Fruit fly (Drosophila melanogaster): ENCODE measurements around the gene CG8188.

Gene CG8188

dm6 chrX:17682745-17683505, 19.9 kb downstream of the CG8188 start (continued):
- TF ChIP-seq tap (tag; optimal IDR thresholded peaks at IDR 0.05) (peak; percentile 40), Dip2 (GFP tag; IDR thresholded peaks at IDR 0.05) (no peak), CG12942 (GFP tag; optimal IDR thresholded peaks at IDR 0.05) (peak; percentile 33), CG11696 (GFP tag; IDR thresholded peaks at IDR 0.05) (no peak; the same call in 1 of the 2 replicates), sd (tag; optimal IDR thresholded peaks at IDR 0.05) (peak; percentile 1), sug (tag; optimal IDR thresholded peaks at IDR 0.05) (no peak), Camta (GFP tag; optimal IDR thresholded peaks at IDR 0.05) (peak; percentile 26), repo (GFP tag; optimal IDR thresholded peaks at IDR 0.05) (no peak), croc (GFP tag; conservative IDR thresholded peaks at IDR 0.05) (peak; percentile 71; the same call in 2 of the 3 replicates), Lhr (GFP tag; optimal IDR thresholded peaks at IDR 0.05) (no peak), CG13296 (GFP tag; optimal IDR thresholded peaks at IDR 0.05) (peak; percentile 19), Xbp1 (GFP tag; optimal IDR thresholded peaks at IDR 0.05) (peak; percentile 66), chinmo (GFP tag; IDR thresholded peaks at IDR 0.05; ENCODE audit: partially characterized antibody) (peak; percentile 61; the same call in 1 of the 4 replicates), sens-2 (GFP tag; IDR thresholded peaks at IDR 0.05) (peak; percentile 79), CG7372 (GFP tag; IDR thresholded peaks at IDR 0.05) (peak; percentile 66), CG4404 (GFP tag; IDR thresholded peaks at IDR 0.05) (no peak), disco-r (GFP tag; optimal IDR thresholded peaks at IDR 0.05) (peak; percentile 3)

dm6 chrX:17679642-17680571, 22.9 kb downstream of the CG8188 start:
- TF ChIP-seq Drgx (GFP tag; IDR thresholded peaks at IDR 0.05) (peak; percentile 62), sr (GFP tag; IDR thresholded peaks at IDR 0.05) (peak; percentile 81; the same call in 2 of the 3 replicates), nom (GFP tag; optimal IDR thresholded peaks at IDR 0.05) (peak; percentile 55), gem (tag; optimal IDR thresholded peaks at IDR 0.05) (peak; percentile 46), CG17385 (GFP tag; optimal IDR thresholded peaks at IDR 0.05) (peak; percentile 1), Oli (tag; optimal IDR thresholded peaks at IDR 0.05) (peak; percentile 22), dmrt99B (tag; optimal IDR thresholded peaks at IDR 0.05) (peak; percentile 34), Ets65A (GFP tag) (peak; percentile 8), onecut (GFP tag; IDR thresholded peaks at IDR 0.05) (peak; percentile 63), CG1233 (GFP tag; optimal IDR thresholded peaks at IDR 0.05) (no peak), sob (GFP tag; IDR thresholded peaks at IDR 0.05) (0 out of 2 replicates have a peak, but pooled peaks have one; percentile 15), crol (GFP tag; IDR thresholded peaks at IDR 0.05) (no peak), CG6765 (GFP tag; optimal IDR thresholded peaks at IDR 0.05) (no peak), CG2199 (GFP tag; IDR thresholded peaks at IDR 0.05) (0 out of 3 replicates have a peak, but pooled peaks have one; percentile 31), CG11504 (tag; optimal IDR thresholded peaks at IDR 0.05) (peak; percentile 48), sens (GFP tag) (peak; percentile 73), CG2712 (tag; optimal IDR thresholded peaks at IDR 0.05) (peak; percentile 5), slp2 (GFP tag; optimal IDR thresholded peaks at IDR 0.05) (no peak), Meics (GFP tag; optimal IDR thresholded peaks at IDR 0.05) (peak; percentile 23), HLH3B (GFP tag; IDR thresholded peaks at IDR 0.05) (no peak), Hr51 (GFP tag; optimal IDR thresholded peaks at IDR 0.05) (peak in 1 of 2 experiments; percentile 39), nmo (GFP tag; optimal IDR thresholded peaks at IDR 0.05) (peak; percentile 1), CG13424 (tag; optimal IDR thresholded peaks at IDR 0.05) (peak; percentile 39), CG33213 (GFP tag; optimal IDR thresholded peaks at IDR 0.05) (no peak), CG7839 (tag; optimal IDR thresholded peaks at IDR 0.05) (peak; percentile 24), CG4730 (GFP tag; IDR thresholded peaks at IDR 0.05) (no peak), vvl (GFP tag; IDR thresholded peaks at IDR 0.05) (peak; percentile 74; the same call in 1 of the 2 replicates), CG8944 (GFP tag; optimal IDR thresholded peaks at IDR 0.05) (no peak), al (GFP tag; IDR thresholded peaks at IDR 0.05) (no peak), CG17361 (GFP tag; IDR thresholded peaks at IDR 0.05) (0 out of 3 replicates have a peak, but pooled peaks have one; percentile 24)
